Worm (Caenorhabditis elegans): Measurements from ENCODE around the gene crh-2.

DNA sequence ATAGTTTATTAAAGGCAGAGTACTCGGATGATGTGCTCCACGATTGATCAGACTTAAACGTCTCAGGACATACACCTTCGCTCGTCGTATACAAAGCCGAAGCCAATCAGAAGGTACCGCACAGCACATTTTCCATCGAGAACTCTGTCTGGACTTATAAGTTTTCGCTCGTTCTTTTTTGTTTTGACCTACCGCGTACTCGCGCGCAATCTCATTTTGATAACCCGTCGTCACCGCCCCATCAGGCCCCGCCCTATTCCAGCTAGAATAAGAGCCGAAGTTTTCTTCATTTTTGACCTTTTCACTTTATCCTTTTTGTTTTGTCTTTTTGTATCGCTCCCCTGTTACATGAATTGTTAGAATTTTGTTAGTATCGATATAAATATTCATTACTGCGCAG is 42.2 kb upstream of the crh-2 start, which contains the start of gene EGAP2.2:
- TF ChIP-seq aly-2 (tag; optimal IDR thresholded peaks at IDR 0.05), result no peak
- no peak for TF ChIP-seq unc-62 (GFP tag; optimal IDR thresholded peaks at IDR 0.05)
- no peak for TF ChIP-seq sptf-1 (tag; optimal IDR thresholded peaks at IDR 0.05)
- no peak for TF ChIP-seq nhr-11 (tag; optimal IDR thresholded peaks at IDR 0.05)
- TF ChIP-seq C34B4.2 (tag; optimal IDR thresholded peaks at IDR 0.05), result no peak
- TF ChIP-seq lin-13 (GFP tag; optimal IDR thresholded peaks at IDR 0.05), result no peak
- no peak for TF ChIP-seq snpc-4 (tag; optimal IDR thresholded peaks at IDR 0.05)

All from whole organism, L1 larva.